Fruit fly (Drosophila melanogaster) whole organism, larva: ENCODE measurements around the gene CG12945.

Source experiments
- noc ChIP-seq: fragments of 200-800 bp; sonication (Bioruptor generic); optimal IDR thresholded peaks from 3 replicates; lab custom pipeline; 2019; ENCODE audit warnings: missing biosample characterization, mild to moderate bottlenecking, missing genetic modification characterization, moderate library complexity

Gene CG12945

DNA sequence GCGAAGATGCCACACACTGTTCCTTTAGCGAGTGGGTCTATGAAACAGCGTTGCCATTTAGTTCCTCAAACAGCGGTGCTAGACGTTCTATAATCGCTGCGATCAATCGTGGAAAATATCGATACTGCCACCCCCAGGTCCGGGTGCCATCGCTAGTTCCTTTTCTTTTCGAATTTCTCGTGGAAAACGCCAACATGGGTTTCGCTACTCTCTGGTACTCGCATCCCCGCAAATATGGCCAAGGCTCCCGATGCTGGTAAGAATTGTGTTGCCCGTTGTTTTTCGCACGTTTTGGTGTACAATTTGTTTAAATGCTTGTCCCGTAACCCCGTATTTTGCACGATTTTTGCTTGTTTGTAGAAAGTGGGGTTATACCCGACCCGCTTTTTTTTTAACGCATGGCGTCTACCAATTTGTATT is 13.1 kb downstream of the CG12945 start, which contains the start of gene RpS29:
Gene RpS29, plus strand, starts transcription at position 102 of the 420 bp plus-strand sequence.
- TF ChIP-seq noc (tag; lab: Kevin White, UChicago) = peak; percentile 73

DNA sequence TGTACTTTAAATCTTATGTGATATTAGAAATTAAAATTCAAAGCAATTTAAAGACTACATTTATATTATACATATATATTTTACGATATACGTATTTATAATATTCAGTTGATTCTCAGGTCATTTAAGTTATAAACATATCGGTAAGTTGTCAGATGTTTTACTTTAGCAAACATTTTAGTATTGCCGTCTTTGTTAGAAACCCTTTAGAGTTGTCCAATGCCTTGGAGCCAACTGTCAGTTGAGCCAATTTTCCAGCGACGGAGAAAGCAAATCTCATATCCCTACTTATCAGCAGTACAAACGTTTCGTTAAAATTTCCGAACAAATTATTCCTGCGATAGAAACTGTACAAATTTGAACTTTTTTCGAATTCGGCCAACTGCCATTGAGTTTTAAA is 16.2 kb downstream of the CG12945 start, which contains the start of gene topi:
Gene topi, plus strand, starts transcription at position 301 of the 400 bp plus-strand sequence.
- TF ChIP-seq noc (tag; lab: Kevin White, UChicago) = no peak

DNA sequence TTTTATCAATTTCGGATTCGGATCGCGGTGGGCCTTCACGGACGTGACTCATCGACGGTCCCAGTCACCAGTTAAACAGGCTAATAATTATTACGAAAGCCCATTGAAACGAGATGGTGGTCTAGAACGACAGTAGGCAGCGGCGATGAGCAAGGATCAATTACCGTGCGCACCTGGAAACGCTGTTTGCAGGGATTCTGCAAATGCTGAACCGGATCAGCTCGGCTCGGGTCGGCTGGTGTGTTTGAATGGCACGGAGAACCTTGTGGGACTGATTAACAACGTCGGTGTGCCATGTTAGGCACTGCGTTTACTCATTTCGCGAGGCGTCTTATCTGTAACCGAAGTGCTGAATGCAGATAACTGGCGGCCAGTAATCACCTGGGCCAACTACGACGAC is 16.9 kb downstream of the CG12945 start, which contains the start of gene Whamy:
Gene Whamy, minus strand, starts transcription at position 273 of the 400 bp plus-strand sequence.
- peak; percentile 73 for TF ChIP-seq noc (tag; lab: Kevin White, UChicago)

DNA sequence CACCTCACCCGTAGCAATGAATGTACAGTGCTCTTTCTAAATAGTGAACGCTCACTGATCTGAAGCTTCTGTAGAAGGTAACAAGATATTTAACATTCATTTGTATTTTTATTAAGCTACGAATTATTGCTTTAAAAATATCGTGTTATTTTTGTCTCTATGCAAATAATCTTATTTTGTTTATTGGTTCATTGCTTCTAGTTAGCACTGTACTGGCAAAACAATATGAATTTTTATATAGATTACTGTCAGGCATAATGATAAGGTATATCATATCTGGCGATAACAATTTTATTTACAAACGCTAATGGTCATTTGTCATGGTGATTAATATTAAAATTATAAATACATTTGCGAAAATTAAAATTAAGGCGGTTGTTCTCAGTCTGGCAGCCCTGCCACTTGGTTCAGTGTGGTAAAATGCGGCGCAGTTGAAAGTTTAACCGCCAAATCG is 19.5 kb downstream of the CG12945 start, which contains the start of gene CG9471:
Gene CG9471, minus strand, starts transcription at position 24 of the 454 bp plus-strand sequence.
- TF ChIP-seq noc (tag; lab: Kevin White, UChicago) = peak; percentile 97

DNA sequence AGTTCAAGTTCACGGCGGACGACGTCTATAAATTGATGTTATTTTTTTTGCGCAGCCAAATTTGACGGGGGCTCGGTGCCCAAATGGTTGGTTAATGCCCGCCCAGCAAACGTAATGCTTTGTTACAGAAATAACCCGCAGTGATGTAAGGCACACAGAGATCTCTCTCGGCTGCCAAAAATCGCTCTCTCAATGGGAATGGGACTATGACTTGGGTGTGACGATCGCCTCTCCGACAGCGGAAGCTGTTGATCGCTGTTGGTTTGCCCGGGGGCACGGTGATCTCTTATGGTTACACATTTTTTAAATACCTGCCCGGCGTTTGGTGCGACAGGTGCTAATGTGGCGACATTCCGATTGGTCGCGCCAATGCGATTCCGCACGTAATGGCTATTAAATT is 20.9 kb downstream of the CG12945 start:
- TF ChIP-seq noc (tag; lab: Kevin White, UChicago) = no peak

DNA sequence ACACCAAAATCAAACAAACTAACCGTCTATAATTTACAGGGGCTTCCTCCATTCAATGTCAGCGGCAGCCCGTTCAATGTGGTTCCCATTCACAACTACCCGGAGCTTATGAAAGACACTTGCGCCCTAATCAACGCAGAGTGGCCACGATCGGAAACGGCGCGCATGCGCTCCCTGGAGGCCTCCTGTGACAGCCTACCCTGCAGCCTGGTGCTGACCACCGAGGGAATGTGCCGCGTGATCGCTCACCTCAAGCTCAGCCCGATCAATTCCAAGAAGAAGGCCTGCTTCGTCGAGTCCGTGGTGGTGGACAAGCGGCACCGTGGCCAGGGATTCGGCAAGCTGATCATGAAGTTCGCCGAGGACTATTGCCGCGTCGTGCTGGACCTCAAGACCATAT is 22.1 kb downstream of the CG12945 start, which contains the start of gene MED6:
Gene MED6, minus strand, starts transcription at position 101 of the 400 bp plus-strand sequence.
- no peak for TF ChIP-seq noc (tag; lab: Kevin White, UChicago)

DNA sequence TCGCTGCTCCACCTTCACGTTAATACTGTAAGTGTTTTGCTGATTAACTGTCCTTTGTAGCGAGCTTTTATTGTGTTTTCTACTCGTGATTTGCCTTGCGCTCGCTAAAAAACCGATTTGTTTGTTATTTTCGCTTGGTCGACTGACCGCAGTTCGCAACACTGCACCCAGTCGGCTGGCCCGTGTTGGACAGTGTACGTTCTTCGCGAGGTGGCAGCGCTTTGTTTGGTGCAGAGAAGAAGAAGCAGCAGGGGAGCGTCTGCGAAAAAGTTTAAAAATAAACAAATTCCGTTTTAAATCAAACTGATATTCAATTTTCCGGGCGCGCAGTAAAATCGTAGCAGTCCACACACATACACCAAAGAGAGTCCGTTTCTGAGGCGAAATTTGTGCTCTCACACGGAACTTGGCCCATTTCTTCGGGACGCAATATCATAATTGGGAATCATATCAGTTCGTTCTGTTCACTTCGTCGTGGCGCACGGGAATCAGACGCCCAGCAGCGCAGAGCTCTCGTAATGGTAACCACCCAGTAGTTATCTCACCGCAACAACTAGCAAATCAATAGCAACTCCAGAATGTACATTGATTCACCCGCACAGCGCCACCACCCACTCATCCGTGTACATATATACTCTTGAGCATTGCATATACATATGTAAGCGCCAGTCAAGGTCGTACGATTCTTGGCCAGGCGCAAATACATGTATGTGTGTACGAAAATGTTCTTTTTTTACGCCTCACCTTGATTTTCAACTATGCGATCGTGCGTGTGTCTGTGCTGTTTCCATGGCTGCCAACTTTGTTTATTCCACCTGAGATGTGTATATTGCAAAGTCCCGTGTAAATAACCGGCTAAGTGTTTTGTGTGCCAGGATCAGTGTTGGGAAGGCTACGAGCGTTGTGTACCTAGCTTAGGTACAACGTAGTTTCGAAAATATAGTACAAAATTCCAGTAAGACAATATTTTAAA is 23.1 kb downstream of the CG12945 start, which contains the start of gene Naa80:
Gene Naa80, plus strand, starts transcription at position 215 of the 973 bp plus-strand sequence.
- peak; percentile 49 for TF ChIP-seq noc (tag; lab: Kevin White, UChicago)

DNA sequence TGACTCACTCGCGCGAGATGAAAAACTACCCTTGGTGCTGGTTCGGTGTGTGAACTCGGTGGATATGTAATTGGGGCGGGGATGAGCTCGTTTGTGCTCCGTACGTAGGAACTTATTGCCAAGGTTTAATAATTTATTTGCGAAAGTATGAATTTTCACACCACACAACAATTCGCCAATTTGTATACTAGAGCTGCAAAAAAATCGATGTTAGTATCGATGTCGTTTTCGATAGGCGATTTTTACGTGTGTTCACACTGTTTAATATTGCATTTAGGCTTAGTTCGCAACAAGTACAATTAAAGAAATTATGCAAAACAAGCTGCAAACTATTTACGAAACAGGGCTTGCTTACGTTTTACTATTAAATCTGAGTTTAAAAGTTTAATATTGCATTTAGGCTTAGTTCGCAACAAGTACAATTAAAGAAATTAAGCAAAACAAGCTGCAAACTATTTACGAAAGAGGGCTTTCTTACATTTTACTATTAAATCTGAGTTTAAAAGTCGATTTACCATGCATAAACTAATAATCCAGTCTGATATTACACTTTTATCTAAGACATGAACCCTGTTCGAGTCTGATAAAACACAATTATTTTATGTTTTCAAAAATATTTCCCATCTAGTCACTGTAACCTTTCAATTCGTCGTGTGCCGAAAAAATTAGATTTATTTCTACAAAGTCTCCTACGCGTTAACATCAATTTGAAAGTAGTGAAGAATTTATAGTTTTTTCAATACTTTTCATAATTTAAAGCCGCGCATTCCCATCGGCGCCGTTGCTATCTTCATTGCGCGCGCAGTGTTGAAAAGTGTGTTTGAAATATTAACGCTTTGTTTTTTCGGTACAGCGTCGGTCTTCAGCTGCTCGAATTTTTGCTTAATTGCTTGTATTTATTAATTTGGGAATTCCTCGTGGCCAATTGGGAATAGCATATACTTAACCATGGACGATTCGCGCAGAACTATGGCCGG is 27.8 kb downstream of the CG12945 start, which contains the start of the genes Snap24 and CG8478:
Gene Snap24, minus strand, starts transcription at position 196 of the 977 bp plus-strand sequence.
Gene CG8478, plus strand, starts transcription at position 696 of the 977 bp plus-strand sequence.
- TF ChIP-seq noc (tag; lab: Kevin White, UChicago) = no peak

DNA sequence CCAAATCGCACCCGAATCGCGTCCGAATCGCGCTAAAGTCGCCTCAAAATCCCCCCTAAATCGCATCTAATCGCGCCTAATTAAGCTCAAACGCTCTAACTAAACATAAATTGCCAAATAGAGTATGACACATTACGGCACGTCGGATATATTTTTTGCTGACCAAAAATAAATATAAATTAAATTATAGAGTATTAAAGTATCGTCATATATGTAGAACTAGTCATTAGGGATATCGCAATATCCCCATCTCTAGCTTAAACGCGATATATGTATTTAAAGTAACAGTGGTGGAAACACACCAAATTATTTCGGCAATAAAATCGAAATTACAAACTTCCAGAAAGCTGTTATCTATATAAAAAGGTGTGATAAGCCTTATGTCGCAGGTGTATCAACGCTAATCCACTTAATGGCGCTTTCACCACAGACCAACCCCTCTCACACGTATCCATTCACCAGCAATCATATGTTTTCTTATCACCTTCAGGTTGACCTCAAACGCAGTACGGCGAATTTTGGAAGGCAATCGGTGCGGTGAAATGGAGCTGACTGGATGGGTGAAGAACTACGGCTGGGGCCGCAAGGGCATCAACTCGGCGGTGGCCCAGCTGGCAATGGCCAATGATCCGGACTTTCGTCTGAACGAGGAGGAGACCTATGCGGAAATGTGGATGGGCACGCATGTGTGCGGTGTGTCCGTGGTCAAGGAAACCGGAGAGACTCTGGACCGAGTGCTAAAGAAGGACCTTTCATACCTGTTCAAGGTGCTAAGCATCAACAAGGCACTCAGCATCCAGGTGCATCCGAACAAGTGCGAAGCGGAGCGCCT is 31.4 kb downstream of the CG12945 start, which contains the start of gene Mpi:
Gene Mpi, plus strand, starts transcription at position 263 of the 832 bp plus-strand sequence.
- TF ChIP-seq noc (tag; lab: Kevin White, UChicago) = no peak

DNA sequence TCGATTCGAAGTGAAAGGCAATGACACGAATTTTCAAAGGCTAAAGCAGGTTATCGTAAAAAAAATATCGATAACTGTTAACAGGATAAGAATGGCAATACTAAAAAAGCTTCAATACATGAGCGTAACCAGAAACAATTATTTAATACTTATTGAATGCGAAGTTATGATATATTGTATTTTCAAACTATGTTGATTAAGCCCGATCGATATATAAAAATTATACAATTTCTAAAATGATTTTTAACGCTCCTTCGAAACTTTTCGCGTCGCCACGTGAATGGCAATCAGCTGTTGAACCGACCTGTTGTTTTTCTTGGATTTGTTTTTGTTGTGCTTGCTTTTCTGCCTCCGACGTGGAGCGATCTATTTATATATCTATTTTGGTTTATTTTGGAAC is 34.8 kb downstream of the CG12945 start, which contains the start of the genes Alg12 and Rpt3R:
Gene Alg12, plus strand, starts transcription at position 305 of the 400 bp plus-strand sequence.
Gene Rpt3R, minus strand, starts transcription at position 324 of the 400 bp plus-strand sequence.
- TF ChIP-seq noc (tag; lab: Kevin White, UChicago) = no peak

DNA sequence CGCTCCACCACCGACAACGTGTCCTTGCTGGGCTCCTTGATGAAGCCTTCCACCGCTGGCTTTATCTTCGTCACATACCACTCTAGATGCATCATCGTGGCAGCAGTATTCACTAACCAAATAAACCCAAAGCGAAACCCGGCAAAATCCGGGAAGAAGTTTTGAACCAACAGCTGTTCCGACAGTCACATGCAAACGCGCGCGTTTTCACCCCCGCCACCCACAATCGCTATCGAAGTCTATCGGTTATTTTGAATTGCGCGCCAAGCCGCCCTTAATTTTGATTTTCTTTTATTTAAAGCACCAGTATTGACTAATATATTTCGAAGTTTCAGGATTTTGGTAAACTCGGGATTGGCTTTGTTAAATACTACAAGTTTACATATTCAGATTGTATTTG is 36.5 kb downstream of the CG12945 start, which contains the start of gene Tti1:
Gene Tti1, minus strand, starts transcription at position 200 of the 400 bp plus-strand sequence.
- no peak for TF ChIP-seq noc (tag; lab: Kevin White, UChicago)

DNA sequence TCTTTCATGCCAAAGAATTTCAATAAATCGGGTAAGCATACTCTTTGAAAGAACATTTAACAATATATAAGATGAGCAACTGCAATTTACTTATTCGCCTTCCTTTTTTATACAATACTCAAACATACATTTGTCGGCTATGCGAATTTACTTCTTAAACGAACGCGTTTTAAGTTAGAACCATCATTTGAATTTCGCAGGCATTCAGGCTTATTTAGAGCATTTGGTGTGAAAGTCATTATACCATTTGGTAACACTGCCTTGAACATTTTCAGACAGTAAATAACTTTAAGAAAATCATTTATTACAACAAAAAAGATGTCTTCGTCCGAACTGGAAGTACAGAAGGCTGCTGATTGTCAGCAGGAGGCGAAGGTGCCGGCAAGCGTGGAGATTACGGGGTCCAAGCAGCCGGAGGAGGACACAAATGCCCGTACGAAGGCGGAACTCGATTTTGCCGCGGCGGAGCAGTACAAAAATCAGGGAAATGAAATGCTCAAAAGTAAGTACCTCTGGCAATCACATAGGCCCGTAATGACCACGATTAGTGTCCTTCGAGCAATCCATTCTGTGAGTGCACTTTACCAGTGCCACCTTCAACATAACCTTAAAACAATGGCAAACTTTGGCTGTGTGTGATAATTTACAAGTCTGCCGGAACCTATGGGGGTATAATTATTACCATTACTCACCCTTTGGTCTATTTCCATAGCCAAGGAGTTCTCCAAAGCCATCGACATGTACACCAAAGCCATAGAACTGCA is 42.9 kb downstream of the CG12945 start:
- no peak for TF ChIP-seq noc (tag; lab: Kevin White, UChicago)

DNA sequence ATGACTTTTGCATAAGTTTGCCTTT is 43.3 kb downstream of the CG12945 start, which contains the start of gene PpD3:
Gene PpD3, plus strand, starts transcription at position 1 of the 25 bp plus-strand sequence.
- TF ChIP-seq noc (tag; lab: Kevin White, UChicago) = no peak
